Fruit fly (Drosophila melanogaster) whole organism, embryonic: ENCODE measurements around the gene CG8159.

ENCODE experiments used
- Abd-B ChIP-seq: fragments of 200-800 bp; sonication (Bioruptor generic); optimal IDR thresholded peaks from 2 replicates; lab custom pipeline; 2018; ENCODE audit warnings: missing biosample characterization, mild to moderate bottlenecking, missing genetic modification characterization, moderate library complexity
- Aef1 ChIP-seq: fragments of 200-800 bp; sonication (Bioruptor generic); IDR thresholded peaks from 3 replicates; pipeline ENCODE4 v1.3.6; 2022; ENCODE audit warnings: missing biosample characterization, missing genetic modification characterization
- Antp ChIP-seq: fragments of 200-800 bp; sonication (Bioruptor generic); optimal IDR thresholded peaks from 3 replicates; lab custom pipeline; 2016; ENCODE audit warnings: missing biosample characterization, missing genetic modification characterization
- Awh ChIP-seq: fragments of 200-800 bp; sonication (Bioruptor generic); IDR thresholded peaks from 2 replicates; pipeline ENCODE4, ENCODE4 v1.3.6; 2022; ENCODE audit warnings: missing biosample characterization, missing genetic modification characterization
- C15 ChIP-seq: fragments of 200-800 bp; sonication (Bioruptor generic); IDR thresholded peaks from 3 replicates; pipeline ENCODE4 v1.3.6; 2022; ENCODE audit warnings: missing biosample characterization, missing genetic modification characterization
- CG12299 ChIP-seq: fragments of 200-800 bp; sonication (Bioruptor generic); optimal IDR thresholded peaks from 2 replicates; lab custom pipeline; 2018; ENCODE audit warnings: missing biosample characterization, mild to moderate bottlenecking, missing genetic modification characterization
- CG12391 ChIP-seq: fragments of 200-800 bp; sonication (Bioruptor generic); optimal IDR thresholded peaks from 3 replicates; lab custom pipeline; 2018; ENCODE audit warnings: missing biosample characterization, mild to moderate bottlenecking, missing genetic modification characterization, moderate library complexity
- CG13424 ChIP-seq: fragments of 200-800 bp; sonication (Bioruptor generic); optimal IDR thresholded peaks from 2 replicates; lab custom pipeline; 2019; ENCODE audit warnings: missing biosample characterization, mild to moderate bottlenecking, missing genetic modification characterization, moderate library complexity
- CG13894 ChIP-seq: fragments of 200-800 bp; sonication (Bioruptor generic); optimal IDR thresholded peaks from 3 replicates; lab custom pipeline; 2018; ENCODE audit warnings: missing biosample characterization, mild to moderate bottlenecking, missing genetic modification characterization, moderate library complexity
- CG17385 ChIP-seq: fragments of 200-800 bp; sonication (Bioruptor generic); optimal IDR thresholded peaks from 3 replicates; lab custom pipeline; 2018; ENCODE audit warnings: missing biosample characterization, mild to moderate bottlenecking, missing genetic modification characterization
- CG2875 ChIP-seq: fragments of 200-800 bp; sonication (Bioruptor generic); optimal IDR thresholded peaks from 2 replicates; lab custom pipeline; 2017; ENCODE audit warnings: missing biosample characterization, mild to moderate bottlenecking, missing genetic modification characterization, missing genetic modification reagents
- CG30403 ChIP-seq: fragments of 200-800 bp; sonication (Bioruptor generic); optimal IDR thresholded peaks from 3 replicates; lab custom pipeline; 2016; ENCODE audit warnings: missing biosample characterization, missing genetic modification characterization
- CG31388 ChIP-seq: fragments of 200-800 bp; sonication (Bioruptor generic); optimal IDR thresholded peaks from 2 replicates; lab custom pipeline; 2016; ENCODE audit warnings: missing biosample characterization, missing genetic modification characterization
- CG3407 ChIP-seq: fragments of 200-800 bp; sonication (Bioruptor generic); optimal IDR thresholded peaks from 2 replicates; lab custom pipeline; 2018; ENCODE audit warnings: missing biosample characterization, mild to moderate bottlenecking, missing genetic modification characterization
- CG4404 ChIP-seq: fragments of 200-800 bp; sonication (Bioruptor generic); IDR thresholded peaks from 2 replicates; pipeline ENCODE4 v1.3.6; 2022; ENCODE audit warnings: missing biosample characterization, missing genetic modification characterization
- CG4854 ChIP-seq: fragments of 200-800 bp; sonication (Bioruptor generic); optimal IDR thresholded peaks from 2 replicates; lab custom pipeline; 2016; ENCODE audit warnings: missing biosample characterization, missing genetic modification characterization, inconsistent platforms
- CG7271 ChIP-seq: fragments of 200-800 bp; sonication (Bioruptor generic); optimal IDR thresholded peaks from 2 replicates; lab custom pipeline; 2018; ENCODE audit warnings: missing biosample characterization, mild to moderate bottlenecking, missing genetic modification characterization, moderate library complexity
- CG7357 ChIP-seq: fragments of 200-800 bp; sonication (Bioruptor generic); IDR thresholded peaks from 3 replicates; pipeline ENCODE4 v1.3.6; 2022; ENCODE audit warnings: missing biosample characterization, missing genetic modification characterization
- CG7372 ChIP-seq: fragments of 200-800 bp; sonication (Bioruptor generic); IDR thresholded peaks from 2 replicates; pipeline ENCODE4 v1.3.6; 2022; ENCODE audit warnings: missing biosample characterization, missing genetic modification characterization
- CG7786 ChIP-seq: fragments of 200-800 bp; sonication (Bioruptor generic); optimal IDR thresholded peaks from 2 replicates; lab custom pipeline; 2016; ENCODE audit warnings: missing biosample characterization, missing genetic modification characterization
- CG8281 ChIP-seq: fragments of 200-800 bp; sonication (Bioruptor generic); optimal IDR thresholded peaks from 2 replicates; lab custom pipeline; 2018; ENCODE audit warnings: missing biosample characterization, mild to moderate bottlenecking, missing genetic modification characterization, moderate library complexity
- CG9215 ChIP-seq: fragments of 200-800 bp; sonication (Bioruptor generic); IDR thresholded peaks from 2 replicates; pipeline ENCODE4 v1.3.6; 2022; ENCODE audit warnings: missing biosample characterization, missing genetic modification characterization
- CG9437 ChIP-seq: fragments of 200-800 bp; sonication (Bioruptor generic); optimal IDR thresholded peaks from 2 replicates; lab custom pipeline; 2018; ENCODE audit warnings: missing biosample characterization, mild to moderate bottlenecking, missing genetic modification characterization
- CoRest ChIP-seq: fragments of 200-800 bp; sonication (Bioruptor generic); optimal IDR thresholded peaks from 3 replicates; lab custom pipeline; 2018; ENCODE audit warnings: missing biosample characterization, mild to moderate bottlenecking, missing genetic modification characterization, moderate library complexity
- Med ChIP-seq: fragments of 200-800 bp; sonication (Bioruptor generic); peaks from one replicate; lab custom pipeline; 2016; ENCODE audit warnings: missing biosample characterization, missing genetic modification characterization, mild to moderate bottlenecking, inconsistent platforms, moderate library complexity
- PHDP ChIP-seq: fragments of 200-800 bp; sonication (Bioruptor generic); optimal IDR thresholded peaks from 3 replicates; lab custom pipeline; 2018; ENCODE audit warnings: missing biosample characterization, mild to moderate bottlenecking, missing genetic modification characterization, moderate library complexity
- Sin3A ChIP-seq: fragments of >200 bp; optimal IDR thresholded peaks from 2 replicates; lab custom pipeline; 2018
- Stat92E ChIP-seq, 3 experiments: fragments of >200 bp in 2 of 3; fragments of 200-800 bp in 1 of 3; sonication (Bioruptor generic) in 1 of 3; optimal IDR thresholded peaks; 2 replicates each; lab custom pipeline; 2017 to 2019; ENCODE audit warnings: missing biosample characterization in 3 of 3, missing genetic modification characterization in 3 of 3, mild to moderate bottlenecking in 1 of 3, moderate library complexity in 1 of 3
- TFAM ChIP-seq: fragments of 200-800 bp; sonication (Bioruptor generic); optimal IDR thresholded peaks from 2 replicates; lab custom pipeline; 2017; ENCODE audit warnings: missing biosample characterization, missing genetic modification characterization, inconsistent platforms
- bcd ChIP-seq: fragments of 200-800 bp; sonication (Bioruptor generic); optimal IDR thresholded peaks from 2 replicates; lab custom pipeline; 2017; ENCODE audit warnings: missing biosample characterization, mild to moderate bottlenecking, missing genetic modification characterization
- chif ChIP-seq, 2 experiments: fragments of 200-800 bp; sonication (Bioruptor generic); optimal IDR thresholded peaks; 3 replicates each; lab custom pipeline; 2016; ENCODE audit warnings: missing biosample characterization in 2 of 2, missing genetic modification characterization in 2 of 2
- chinmo ChIP-seq: fragments of 200-800 bp; sonication (Bioruptor generic); IDR thresholded peaks from 4 replicates; pipeline ENCODE4 v1.3.6; 2022; ENCODE audit warnings: missing biosample characterization, missing genetic modification characterization; ENCODE audit not compliant: partially characterized antibody
- ci ChIP-seq: fragments of 200-800 bp; sonication (Bioruptor generic); IDR thresholded peaks from 3 replicates; pipeline ENCODE4 v1.3.6; 2022; ENCODE audit warnings: missing biosample characterization, missing genetic modification characterization
- da ChIP-seq: fragments of 200-800 bp; sonication (Bioruptor generic); optimal IDR thresholded peaks from 2 replicates; lab custom pipeline; 2016; ENCODE audit warnings: missing biosample characterization, missing genetic modification characterization
- disco-r ChIP-seq: fragments of 200-800 bp; sonication (Bioruptor generic); optimal IDR thresholded peaks from 2 replicates; lab custom pipeline; 2016; ENCODE audit warnings: missing biosample characterization, missing genetic modification characterization
- dpn ChIP-seq, 2 experiments: fragments of 200-800 bp; sonication (Bioruptor generic); optimal IDR thresholded peaks; 3 replicates each; lab custom pipeline; 2016; ENCODE audit warnings: missing biosample characterization in 2 of 2, missing genetic modification characterization in 2 of 2
- ems ChIP-seq: fragments of 200-800 bp; sonication (Bioruptor generic); optimal IDR thresholded peaks from 3 replicates; lab custom pipeline; 2016; ENCODE audit warnings: missing biosample characterization, missing genetic modification characterization
- gce ChIP-seq: fragments of 200-800 bp; sonication (Bioruptor generic); IDR thresholded peaks from 3 replicates; pipeline ENCODE4 v1.3.6; 2022; ENCODE audit warnings: missing biosample characterization, missing genetic modification characterization
- insv ChIP-seq, 2 experiments: fragments of 200-800 bp; sonication (Bioruptor generic); optimal IDR thresholded peaks; 3 replicates each; lab custom pipeline; 2016 to 2018; ENCODE audit warnings: missing biosample characterization in 2 of 2, missing genetic modification characterization in 2 of 2
- klu ChIP-seq: fragments of 200-800 bp; sonication (Bioruptor generic); IDR thresholded peaks from 2 replicates; pipeline ENCODE4 v1.3.6; 2022; ENCODE audit warnings: missing biosample characterization, missing genetic modification characterization
- nom ChIP-seq: fragments of 200-800 bp; sonication (Bioruptor generic); optimal IDR thresholded peaks from 2 replicates; lab custom pipeline; 2017; ENCODE audit warnings: missing biosample characterization, missing genetic modification characterization, mild to moderate bottlenecking, moderate library complexity, missing genetic modification reagents
- pnt ChIP-seq: fragments of 200-800 bp; sonication (Bioruptor generic); optimal IDR thresholded peaks from 3 replicates; lab custom pipeline; 2016; ENCODE audit warnings: missing biosample characterization, missing genetic modification characterization
- row ChIP-seq: fragments of 200-800 bp; sonication (Bioruptor generic); IDR thresholded peaks from 3 replicates; pipeline ENCODE4 v1.3.6; 2022; ENCODE audit warnings: missing biosample characterization, missing genetic modification characterization
- schlank ChIP-seq: fragments of 200-800 bp; sonication (Bioruptor generic); optimal IDR thresholded peaks from 2 replicates; lab custom pipeline; 2018; ENCODE audit warnings: missing biosample characterization, mild to moderate bottlenecking, missing genetic modification characterization
- sob ChIP-seq: fragments of 200-800 bp; sonication (Bioruptor generic); IDR thresholded peaks from 2 replicates; pipeline ENCODE4 v1.3.6; 2022; ENCODE audit warnings: missing biosample characterization, missing genetic modification characterization
- sug ChIP-seq: fragments of 200-800 bp; optimal IDR thresholded peaks from 2 replicates; lab custom pipeline; 2019; ENCODE audit warnings: missing biosample characterization, mild to moderate bottlenecking, missing genetic modification characterization, moderate library complexity
- tgo ChIP-seq: fragments of 200-800 bp; sonication (Bioruptor generic); IDR thresholded peaks from 3 replicates; pipeline ENCODE4 v1.3.6; 2022; ENCODE audit warnings: missing biosample characterization, missing genetic modification characterization
- tup ChIP-seq: fragments of 200-800 bp; sonication (Bioruptor generic); optimal IDR thresholded peaks from 2 replicates; lab custom pipeline; 2016; ENCODE audit warnings: missing biosample characterization, mild to moderate bottlenecking, missing genetic modification characterization, moderate library complexity
- unpg ChIP-seq: fragments of 200-800 bp; sonication (Bioruptor generic); optimal IDR thresholded peaks from 3 replicates; lab custom pipeline; 2018; ENCODE audit warnings: missing biosample characterization, mild to moderate bottlenecking, missing genetic modification characterization, moderate library complexity
- vfl ChIP-seq: fragments of 200-800 bp; sonication (Bioruptor generic); optimal IDR thresholded peaks from 2 replicates; lab custom pipeline; 2016; ENCODE audit warnings: missing biosample characterization, missing genetic modification characterization

The CG8159 gene

dm6 chr3R:8744198-8744597 lies 17.5 kb downstream of the CG8159 start (continued):
- TF ChIP-seq chif (GFP tag; optimal IDR thresholded peaks at IDR 0.05; lab: Kevin White, UChicago): peak in 1 of 2 experiments; percentile 45
- no peak for TF ChIP-seq CG12299 (tag; lab: Kevin White, UChicago)
- peak; percentile 10 for TF ChIP-seq CG9437
- no peak for TF ChIP-seq insv (GFP tag; optimal IDR thresholded peaks at IDR 0.05; lab: Kevin White, UChicago)
- peak; percentile 16 for TF ChIP-seq tup (GFP tag; lab: Kevin White, UChicago)
- peak; percentile 12 for TF ChIP-seq CG4854 (GFP tag; lab: Kevin White, UChicago)
- TF ChIP-seq Aef1 (GFP tag; lab: Robert Waterston, UW): peak; percentile 44; the same call in 1 of the 3 replicates
- peak; percentile 8 for TF ChIP-seq Abd-B (GFP tag; lab: Kevin White, UChicago)
- peak; percentile 10 for TF ChIP-seq bcd (GFP tag; lab: Kevin White, UChicago)
- peak in 1 of 2 experiments; percentile 50 for TF ChIP-seq dpn (GFP tag; optimal IDR thresholded peaks at IDR 0.05; lab: Kevin White, UChicago)
- no peak for TF ChIP-seq Stat92E (GFP tag; optimal IDR thresholded peaks at IDR 0.05; lab: Kevin White, UChicago)
- no peak for TF ChIP-seq disco-r (GFP tag; lab: Kevin White, UChicago)
- no peak for TF ChIP-seq CG2875 (GFP tag; lab: Kevin White, UChicago)
- TF ChIP-seq sob (GFP tag; lab: Robert Waterston, UW): peak; percentile 42; the same call in 1 of the 2 replicates
- TF ChIP-seq Med (GFP tag; lab: Kevin White, UChicago): peak; percentile 52
- 0 out of 2 replicates have a peak, but pooled peaks have one; percentile 62 for TF ChIP-seq Awh (GFP tag; lab: Robert Waterston, UW)
- peak; percentile 52 for TF ChIP-seq PHDP
- no peak for TF ChIP-seq schlank (tag; lab: Kevin White, UChicago)
- TF ChIP-seq chinmo (GFP tag; lab: Robert Waterston, UW): 0 out of 4 replicates have a peak, but pooled peaks have one; percentile 17
- no peak for TF ChIP-seq Sin3A (lab: Kevin White, UChicago)
- peak; percentile 20 for TF ChIP-seq ems (GFP tag; lab: Kevin White, UChicago)
- peak; percentile 40; the same call in 2 of the 3 replicates for TF ChIP-seq CG7357 (GFP tag; lab: Robert Waterston, UW)
- peak; percentile 62; the same call in 2 of the 3 replicates for TF ChIP-seq tgo (GFP tag; lab: Robert Waterston, UW)
- TF ChIP-seq TFAM: no peak
- TF ChIP-seq nom (GFP tag; lab: Kevin White, UChicago): no peak
- TF ChIP-seq CoRest (tag; lab: Kevin White, UChicago): peak; percentile 52
- TF ChIP-seq CG3407 (GFP tag; lab: Kevin White, UChicago): peak; percentile 3
- peak; percentile 8 for TF ChIP-seq vfl
- TF ChIP-seq ci: peak; percentile 63; the same call in 2 of the 3 replicates
- TF ChIP-seq klu (GFP tag; lab: Robert Waterston, UW): no peak
- peak; percentile 50 for TF ChIP-seq sug (tag; lab: Kevin White, UChicago)
- no peak for TF ChIP-seq CG31388 (GFP tag; lab: Kevin White, UChicago)
- TF ChIP-seq CG8281 (tag; lab: Kevin White, UChicago): no peak
- peak; percentile 85 for TF ChIP-seq row (GFP tag; lab: Robert Waterston, UW)
- 0 out of 2 replicates have a peak, but pooled peaks have one; percentile 33 for TF ChIP-seq CG7372
- peak; percentile 52 for TF ChIP-seq CG13424 (tag; lab: Kevin White, UChicago)
- peak; percentile 61 for TF ChIP-seq pnt (GFP tag; lab: Kevin White, UChicago)
- TF ChIP-seq da (GFP tag; lab: Kevin White, UChicago): no peak
- 0 out of 3 replicates have a peak, but pooled peaks have one; percentile 14 for TF ChIP-seq gce
- TF ChIP-seq CG7271 (tag; lab: Kevin White, UChicago): no peak
- peak; percentile 65 for TF ChIP-seq unpg
- 0 out of 3 replicates have a peak, but pooled peaks have one; percentile 55 for TF ChIP-seq C15 (GFP tag; lab: Robert Waterston, UW)
- TF ChIP-seq CG13894: no peak
- peak; percentile 43 for TF ChIP-seq CG12391 (tag; lab: Kevin White, UChicago)
- TF ChIP-seq CG17385 (GFP tag; lab: Kevin White, UChicago): peak; percentile 30
- TF ChIP-seq CG4404 (GFP tag; lab: Robert Waterston, UW): 0 out of 2 replicates have a peak, but pooled peaks have one; percentile 15
- peak; percentile 23 for TF ChIP-seq CG7786 (GFP tag; lab: Kevin White, UChicago)
- TF ChIP-seq Antp (GFP tag; lab: Kevin White, UChicago): peak; percentile 58
- TF ChIP-seq CG9215 (GFP tag; lab: Robert Waterston, UW): peak; percentile 23; the same call in 1 of the 2 replicates
- peak; percentile 44 for TF ChIP-seq CG30403 (GFP tag; lab: Kevin White, UChicago)
